Fruit fly (Drosophila melanogaster) whole organism, embryonic: ENCODE results near the gene Naxd.

Experiments used
- Asciz ChIP-seq: fragments of 200-800 bp; sonication (Bioruptor generic); optimal IDR thresholded peaks from 2 replicates; lab custom pipeline; 2017; ENCODE audit warnings: missing biosample characterization, mild to moderate bottlenecking, missing genetic modification characterization, missing genetic modification reagents
- CG11093 ChIP-seq: fragments of 200-800 bp; sonication (Bioruptor generic); IDR thresholded peaks from 3 replicates; pipeline ENCODE4 v1.3.6; 2022; ENCODE audit warnings: missing biosample characterization, missing genetic modification characterization
- CG11247 ChIP-seq: fragments of 200-800 bp; sonication (Bioruptor generic); IDR thresholded peaks from 2 replicates; pipeline ENCODE4 v1.3.6; 2022; ENCODE audit warnings: missing biosample characterization, missing genetic modification characterization
- CG12071 ChIP-seq: fragments of 200-800 bp; sonication (Bioruptor generic); optimal IDR thresholded peaks from 3 replicates; lab custom pipeline; 2018; ENCODE audit warnings: missing biosample characterization, mild to moderate bottlenecking, missing genetic modification characterization
- CG12104 ChIP-seq: fragments of 200-800 bp; sonication (Bioruptor generic); optimal IDR thresholded peaks from 3 replicates; lab custom pipeline; 2016; ENCODE audit warnings: missing biosample characterization, missing genetic modification characterization
- CG12236 ChIP-seq: fragments of 200-800 bp; sonication (Bioruptor generic); optimal IDR thresholded peaks from 2 replicates; lab custom pipeline; 2016; ENCODE audit warnings: missing biosample characterization, missing genetic modification characterization
- CG13287 ChIP-seq: fragments of 200-800 bp; sonication (Bioruptor generic); IDR thresholded peaks from 2 replicates; pipeline ENCODE4 v1.3.6; 2022; ENCODE audit warnings: missing biosample characterization, missing genetic modification characterization; ENCODE audit not compliant: partially characterized antibody
- CG13424 ChIP-seq: fragments of 200-800 bp; sonication (Bioruptor generic); optimal IDR thresholded peaks from 2 replicates; lab custom pipeline; 2019; ENCODE audit warnings: missing biosample characterization, mild to moderate bottlenecking, missing genetic modification characterization, moderate library complexity
- CG13775 ChIP-seq: fragments of 200-800 bp; sonication (Bioruptor generic); optimal IDR thresholded peaks from 3 replicates; lab custom pipeline; 2017; ENCODE audit warnings: missing biosample characterization, mild to moderate bottlenecking, missing genetic modification characterization
- CG15601 ChIP-seq: fragments of 200-800 bp; sonication (Bioruptor generic); optimal IDR thresholded peaks from 3 replicates; lab custom pipeline; 2019; ENCODE audit warnings: missing biosample characterization, mild to moderate bottlenecking, missing genetic modification characterization, moderate library complexity
- CG17359 ChIP-seq: fragments of 200-800 bp; sonication (Bioruptor generic); optimal IDR thresholded peaks from 3 replicates; lab custom pipeline; 2018; ENCODE audit warnings: missing biosample characterization, mild to moderate bottlenecking, missing genetic modification characterization, moderate library complexity
- CG17829 ChIP-seq: fragments of 200-800 bp; optimal IDR thresholded peaks from 2 replicates; lab custom pipeline; 2019; ENCODE audit warnings: missing biosample characterization, mild to moderate bottlenecking, missing genetic modification characterization, moderate library complexity
- CG2678 ChIP-seq: fragments of 200-800 bp; sonication (Bioruptor generic); optimal IDR thresholded peaks from 3 replicates; lab custom pipeline; 2019; ENCODE audit warnings: missing biosample characterization, mild to moderate bottlenecking, missing genetic modification characterization, moderate library complexity
- CG2712 ChIP-seq: fragments of 200-800 bp; optimal IDR thresholded peaks from 3 replicates; lab custom pipeline; 2019; ENCODE audit warnings: missing biosample characterization, mild to moderate bottlenecking, missing genetic modification characterization, moderate library complexity
- CG2875 ChIP-seq: fragments of 200-800 bp; sonication (Bioruptor generic); optimal IDR thresholded peaks from 2 replicates; lab custom pipeline; 2017; ENCODE audit warnings: missing biosample characterization, mild to moderate bottlenecking, missing genetic modification characterization, missing genetic modification reagents
- CG5180 ChIP-seq: fragments of 200-800 bp; sonication (Bioruptor generic); optimal IDR thresholded peaks from 3 replicates; lab custom pipeline; 2017; ENCODE audit warnings: missing biosample characterization, missing genetic modification characterization, mild to moderate bottlenecking, moderate library complexity, missing genetic modification reagents
- CG5953 ChIP-seq: fragments of 200-800 bp; sonication (Bioruptor generic); IDR thresholded peaks from 2 replicates; pipeline ENCODE4 v1.3.6; 2022; ENCODE audit warnings: missing biosample characterization, missing genetic modification characterization
- CG6654 ChIP-seq: fragments of 200-800 bp; sonication (Bioruptor generic); optimal IDR thresholded peaks from 2 replicates; lab custom pipeline; 2017; ENCODE audit warnings: missing biosample characterization, mild to moderate bottlenecking, missing genetic modification characterization
- CG7357 ChIP-seq: fragments of 200-800 bp; sonication (Bioruptor generic); IDR thresholded peaks from 3 replicates; pipeline ENCODE4 v1.3.6; 2022; ENCODE audit warnings: missing biosample characterization, missing genetic modification characterization
- CG7928 ChIP-seq: fragments of 200-800 bp; sonication (Bioruptor generic); optimal IDR thresholded peaks from 2 replicates; lab custom pipeline; 2017; ENCODE audit warnings: missing biosample characterization, mild to moderate bottlenecking, missing genetic modification characterization
- CG8281 ChIP-seq: fragments of 200-800 bp; sonication (Bioruptor generic); optimal IDR thresholded peaks from 2 replicates; lab custom pipeline; 2018; ENCODE audit warnings: missing biosample characterization, mild to moderate bottlenecking, missing genetic modification characterization, moderate library complexity
- CG9437 ChIP-seq: fragments of 200-800 bp; sonication (Bioruptor generic); optimal IDR thresholded peaks from 2 replicates; lab custom pipeline; 2018; ENCODE audit warnings: missing biosample characterization, mild to moderate bottlenecking, missing genetic modification characterization
- D ChIP-seq, 2 experiments: fragments of 200-800 bp in 1 of 2; fragments of >200 bp in 1 of 2; sonication (Bioruptor generic) in 1 of 2; optimal IDR thresholded peaks; 2 replicates in 1 of 2; 3 replicates in 1 of 2; lab custom pipeline; 2017; ENCODE audit warnings: mild to moderate bottlenecking in 1 of 2, missing biosample characterization in 1 of 2, missing genetic modification characterization in 1 of 2, missing genetic modification reagents in 1 of 2
- Dbx ChIP-seq: fragments of 200-800 bp; sonication (Bioruptor generic); IDR thresholded peaks from 3 replicates; pipeline ENCODE4 v1.3.6; 2022; ENCODE audit warnings: missing biosample characterization, missing genetic modification characterization
- Deaf1 ChIP-seq: fragments of 200-800 bp; optimal IDR thresholded peaks from 3 replicates; lab custom pipeline; 2019; ENCODE audit warnings: missing biosample characterization, mild to moderate bottlenecking, missing genetic modification characterization, moderate library complexity
- HLH3B ChIP-seq: fragments of 200-800 bp; sonication (Bioruptor generic); IDR thresholded peaks from 2 replicates; pipeline ENCODE4 v1.3.6; 2022; ENCODE audit warnings: missing biosample characterization, missing genetic modification characterization
- Hr51 ChIP-seq, 2 experiments: fragments of 200-800 bp; sonication (Bioruptor generic); optimal IDR thresholded peaks; 2 replicates in 1 of 2; 3 replicates in 1 of 2; lab custom pipeline; 2016 to 2018; ENCODE audit warnings: missing biosample characterization in 2 of 2, missing genetic modification characterization in 2 of 2, mild to moderate bottlenecking in 1 of 2, moderate library complexity in 1 of 2
- Hr78 ChIP-seq, 2 experiments: fragments of 200-800 bp in 1 of 2; fragments of >200 bp in 1 of 2; sonication (Bioruptor generic) in 1 of 2; optimal IDR thresholded peaks; 2 replicates each; lab custom pipeline; 2017 to 2019; ENCODE audit warnings: missing biosample characterization in 2 of 2, missing genetic modification characterization in 2 of 2, mild to moderate bottlenecking in 1 of 2, moderate library complexity in 1 of 2
- MBD-R2 ChIP-seq: fragments of 200-800 bp; sonication (Bioruptor generic); IDR thresholded peaks from 2 replicates; pipeline ENCODE4 v1.3.6; 2022; ENCODE audit warnings: missing biosample characterization, missing genetic modification characterization
- Nf-YB ChIP-seq: fragments of 200-800 bp; sonication (Bioruptor generic); optimal IDR thresholded peaks from 3 replicates; lab custom pipeline; 2019; ENCODE audit warnings: missing biosample characterization, mild to moderate bottlenecking, missing genetic modification characterization, moderate library complexity
- az2 ChIP-seq: fragments of 200-800 bp; sonication (Bioruptor generic); optimal IDR thresholded peaks from 3 replicates; lab custom pipeline; 2016; ENCODE audit warnings: missing biosample characterization, missing genetic modification characterization
- bsh ChIP-seq, 2 experiments: fragments of 200-800 bp; sonication (Bioruptor generic); optimal IDR thresholded peaks; 2 replicates each; lab custom pipeline; 2017 to 2018; ENCODE audit warnings: mild to moderate bottlenecking in 2 of 2, missing biosample characterization in 2 of 2, missing genetic modification characterization in 2 of 2, moderate library complexity in 1 of 2
- chif ChIP-seq, 2 experiments: fragments of 200-800 bp; sonication (Bioruptor generic); optimal IDR thresholded peaks; 3 replicates each; lab custom pipeline; 2016; ENCODE audit warnings: missing biosample characterization in 2 of 2, missing genetic modification characterization in 2 of 2
- chinmo ChIP-seq: fragments of 200-800 bp; sonication (Bioruptor generic); IDR thresholded peaks from 4 replicates; pipeline ENCODE4 v1.3.6; 2022; ENCODE audit warnings: missing biosample characterization, missing genetic modification characterization; ENCODE audit not compliant: partially characterized antibody
- cwo ChIP-seq: fragments of 200-800 bp; sonication (Bioruptor generic); optimal IDR thresholded peaks from 3 replicates; lab custom pipeline; 2017; ENCODE audit warnings: missing biosample characterization, missing genetic modification characterization, mild to moderate bottlenecking, moderate library complexity, missing genetic modification reagents
- dysf ChIP-seq: fragments of 200-800 bp; sonication (Bioruptor generic); IDR thresholded peaks from 3 replicates; pipeline ENCODE4 v1.3.6; 2022; ENCODE audit warnings: missing biosample characterization, missing genetic modification characterization
- ewg ChIP-seq: fragments of 200-800 bp; sonication (Bioruptor generic); optimal IDR thresholded peaks from 3 replicates; lab custom pipeline; 2017; ENCODE audit warnings: mild to moderate bottlenecking, missing biosample characterization, missing genetic modification reagents, missing genetic modification characterization
- gcm ChIP-seq: fragments of 200-800 bp; sonication (Bioruptor generic); optimal IDR thresholded peaks from 2 replicates; lab custom pipeline; 2019; ENCODE audit warnings: missing biosample characterization, mild to moderate bottlenecking, missing genetic modification characterization, moderate library complexity
- gro ChIP-seq: fragments of 200-800 bp; sonication (Bioruptor generic); optimal IDR thresholded peaks from 2 replicates; lab custom pipeline; 2016; ENCODE audit warnings: missing biosample characterization, missing genetic modification characterization
- jigr1 ChIP-seq: fragments of 200-800 bp; sonication (Bioruptor generic); IDR thresholded peaks from 3 replicates; pipeline ENCODE4 v1.3.6; 2022; ENCODE audit warnings: missing biosample characterization, missing genetic modification characterization
- nau ChIP-seq: fragments of 200-800 bp; sonication (Bioruptor generic); optimal IDR thresholded peaks from 3 replicates; lab custom pipeline; 2017; ENCODE audit warnings: missing biosample characterization, mild to moderate bottlenecking, missing genetic modification characterization, missing genetic modification reagents
- oc ChIP-seq: fragments of 200-800 bp; sonication (Bioruptor generic); optimal IDR thresholded peaks from 2 replicates; lab custom pipeline; 2018; ENCODE audit warnings: missing biosample characterization, mild to moderate bottlenecking, missing genetic modification characterization, moderate library complexity
- repo ChIP-seq: fragments of 200-800 bp; sonication (Bioruptor generic); optimal IDR thresholded peaks from 2 replicates; lab custom pipeline; 2016; ENCODE audit warnings: missing biosample characterization, missing genetic modification characterization
- tap ChIP-seq: fragments of 200-800 bp; optimal IDR thresholded peaks from 3 replicates; lab custom pipeline; 2019; ENCODE audit warnings: missing biosample characterization, mild to moderate bottlenecking, missing genetic modification characterization, moderate library complexity
- trem ChIP-seq: fragments of 200-800 bp; optimal IDR thresholded peaks from 3 replicates; lab custom pipeline; 2019; ENCODE audit warnings: missing biosample characterization, mild to moderate bottlenecking, missing genetic modification characterization, moderate library complexity
- unpg ChIP-seq: fragments of 200-800 bp; sonication (Bioruptor generic); optimal IDR thresholded peaks from 3 replicates; lab custom pipeline; 2018; ENCODE audit warnings: missing biosample characterization, mild to moderate bottlenecking, missing genetic modification characterization, moderate library complexity
- zen ChIP-seq: fragments of 200-800 bp; sonication (Bioruptor generic); optimal IDR thresholded peaks from 3 replicates; lab custom pipeline; 2018; ENCODE audit warnings: missing biosample characterization, mild to moderate bottlenecking, missing genetic modification characterization, moderate library complexity

Naxd gene

dm6 chr3L:19073909-19074239, 23.6 kb downstream of the Naxd start (continued):
- TF ChIP-seq dysf, result no peak
- no peak for TF ChIP-seq MBD-R2
- TF ChIP-seq CG5953, result no peak
- peak; percentile 81 for TF ChIP-seq CG2712 (tag; lab: Kevin White, UChicago)
- TF ChIP-seq CG13287 (GFP tag; lab: Robert Waterston, UW), result no peak
- TF ChIP-seq HLH3B (GFP tag; lab: Robert Waterston, UW), result 0 out of 2 replicates have a peak, but pooled peaks have one; percentile 30
- peak; percentile 6 for TF ChIP-seq tap (tag; lab: Kevin White, UChicago)
- peak; percentile 46 for TF ChIP-seq trem
- peak; percentile 57 for TF ChIP-seq unpg (GFP tag; lab: Kevin White, UChicago)
- no peak for TF ChIP-seq zen
- TF ChIP-seq Hr78 (GFP tag; optimal IDR thresholded peaks at IDR 0.05; lab: Kevin White, UChicago), result peak in 1 of 2 experiments; percentile 3
- TF ChIP-seq Nf-YB (GFP tag; lab: Kevin White, UChicago), result no peak
- peak in 1 of 2 experiments; percentile 79 for TF ChIP-seq bsh (GFP tag; optimal IDR thresholded peaks at IDR 0.05; lab: Kevin White, UChicago)
- no peak for TF ChIP-seq cwo
- TF ChIP-seq Hr51 (GFP tag; optimal IDR thresholded peaks at IDR 0.05; lab: Kevin White, UChicago), result peak in 1 of 2 experiments; percentile 75
- TF ChIP-seq CG2678, result peak; percentile 73
- TF ChIP-seq CG12104 (GFP tag; lab: Kevin White, UChicago), result no peak
- TF ChIP-seq CG17829 (tag; lab: Kevin White, UChicago), result peak; percentile 54
- peak; percentile 30 for TF ChIP-seq Asciz (GFP tag; lab: Kevin White, UChicago)
- peak; percentile 39 for TF ChIP-seq az2
- peak; percentile 46 for TF ChIP-seq gcm
- TF ChIP-seq CG9437 (GFP tag; lab: Kevin White, UChicago), result peak; percentile 45
- TF ChIP-seq CG12071 (GFP tag; lab: Kevin White, UChicago), result no peak
- no peak for TF ChIP-seq gro (GFP tag; lab: Kevin White, UChicago)
- no peak for TF ChIP-seq jigr1 (GFP tag; lab: Robert Waterston, UW)
- no peak for TF ChIP-seq CG12236 (GFP tag; lab: Kevin White, UChicago)

- TF ChIP-seq chinmo (0 out of 4 replicates have a peak, but pooled peaks have one; percentile 28), CG2875 (GFP tag; lab: Kevin White, UChicago) (peak; percentile 41), CG7357 (GFP tag; lab: Robert Waterston, UW) (no peak), CG11093 (0 out of 3 replicates have a peak, but pooled peaks have one; percentile 20), repo (no peak), oc (tag; lab: Kevin White, UChicago) (peak; percentile 30), D (optimal IDR thresholded peaks at IDR 0.05; lab: Kevin White, UChicago) (no peak), D (GFP tag; optimal IDR thresholded peaks at IDR 0.05; lab: Kevin White, UChicago) (peak; percentile 14), CG13424 (tag; lab: Kevin White, UChicago) (no peak), CG15601 (tag; lab: Kevin White, UChicago) (peak; percentile 18), chif (GFP tag; optimal IDR thresholded peaks at IDR 0.05; lab: Kevin White, UChicago) (peak in 1 of 2 experiments; percentile 0), Dbx (GFP tag; lab: Robert Waterston, UW) (no peak), nau (peak; percentile 7), ewg (GFP tag; lab: Kevin White, UChicago) (peak; percentile 37), CG17359 (tag; lab: Kevin White, UChicago) (peak; percentile 53), CG8281 (tag; lab: Kevin White, UChicago) (no peak), CG5180 (GFP tag; lab: Kevin White, UChicago) (peak; percentile 58), CG11247 (GFP tag; lab: Robert Waterston, UW) (0 out of 2 replicates have a peak, but pooled peaks have one; percentile 23), Deaf1 (no peak), CG13775 (no peak), CG6654 (GFP tag; lab: Kevin White, UChicago) (no peak), CG7928 (no peak)
Measured at dm6 chr3L:19073029-19073908, 24.2 kb downstream of the Naxd start.
